Worm (Caenorhabditis elegans): Measurements from ENCODE around the gene rabn-5.

ce11 chrIII:5876140-5876675, 11.9 kb downstream of the rabn-5 start, which contains the start of gene aldo-2:
- TF ChIP-seq nhr-25 (tag; optimal IDR thresholded peaks at IDR 0.05) (peak; percentile 37), mdl-1 (tag; optimal IDR thresholded peaks at IDR 0.05) (no peak), unc-62 (GFP tag; optimal IDR thresholded peaks at IDR 0.05) (no peak), nhr-6 (tag; optimal IDR thresholded peaks at IDR 0.05) (no peak), dmd-4 (tag; optimal IDR thresholded peaks at IDR 0.05) (no peak)

All from whole organism, L2 larva.